Fruit fly (Drosophila melanogaster) whole organism, embryonic: ENCODE data around the gene Scgalpha.

Experiments used
- Aef1 ChIP-seq: fragments of 200-800 bp; sonication (Bioruptor generic); IDR thresholded peaks from 3 replicates; pipeline ENCODE4 v1.3.6; 2022; ENCODE audit warnings: missing biosample characterization, missing genetic modification characterization
- CG10147 ChIP-seq: fragments of 200-800 bp; sonication (Bioruptor generic); optimal IDR thresholded peaks from 2 replicates; lab custom pipeline; 2019; ENCODE audit warnings: missing biosample characterization, mild to moderate bottlenecking, missing genetic modification characterization, moderate library complexity
- CG1024 ChIP-seq: fragments of 200-800 bp; sonication (Bioruptor generic); IDR thresholded peaks from 2 replicates; pipeline ENCODE4 v1.3.6; 2022; ENCODE audit warnings: missing biosample characterization, missing genetic modification characterization
- CG11247 ChIP-seq: fragments of 200-800 bp; sonication (Bioruptor generic); IDR thresholded peaks from 2 replicates; pipeline ENCODE4 v1.3.6; 2022; ENCODE audit warnings: missing biosample characterization, missing genetic modification characterization
- CG11696 ChIP-seq: fragments of 200-800 bp; sonication (Bioruptor generic); IDR thresholded peaks from 2 replicates; pipeline ENCODE4 v1.3.6; 2022; ENCODE audit warnings: missing biosample characterization, missing genetic modification characterization
- CG12071 ChIP-seq: fragments of 200-800 bp; sonication (Bioruptor generic); optimal IDR thresholded peaks from 3 replicates; lab custom pipeline; 2018; ENCODE audit warnings: missing biosample characterization, mild to moderate bottlenecking, missing genetic modification characterization
- CG12219 ChIP-seq: fragments of 200-800 bp; sonication (Bioruptor generic); optimal IDR thresholded peaks from 3 replicates; lab custom pipeline; 2018; ENCODE audit warnings: missing biosample characterization, mild to moderate bottlenecking, missing genetic modification characterization
- CG15514 ChIP-seq: fragments of 200-800 bp; sonication (Bioruptor generic); optimal IDR thresholded peaks from 3 replicates; lab custom pipeline; 2017; ENCODE audit warnings: missing biosample characterization, missing genetic modification characterization, mild to moderate bottlenecking, moderate library complexity, missing genetic modification reagents
- CG1602 ChIP-seq: fragments of 200-800 bp; sonication (Bioruptor generic); optimal IDR thresholded peaks from 3 replicates; lab custom pipeline; 2016; ENCODE audit warnings: missing biosample characterization, missing genetic modification characterization
- CG17612 ChIP-seq: fragments of 200-800 bp; sonication (Bioruptor generic); IDR thresholded peaks from 2 replicates; pipeline ENCODE4 v1.3.6; 2022; ENCODE audit warnings: missing biosample characterization, missing genetic modification characterization
- CG2199 ChIP-seq: fragments of 200-800 bp; sonication (Bioruptor generic); IDR thresholded peaks from 3 replicates; pipeline ENCODE4 v1.3.6; 2022; ENCODE audit warnings: missing biosample characterization, missing genetic modification characterization
- CG2712 ChIP-seq: fragments of 200-800 bp; optimal IDR thresholded peaks from 3 replicates; lab custom pipeline; 2019; ENCODE audit warnings: missing biosample characterization, mild to moderate bottlenecking, missing genetic modification characterization, moderate library complexity
- CG30403 ChIP-seq: fragments of 200-800 bp; sonication (Bioruptor generic); optimal IDR thresholded peaks from 3 replicates; lab custom pipeline; 2016; ENCODE audit warnings: missing biosample characterization, missing genetic modification characterization
- CG32772 ChIP-seq: fragments of 200-800 bp; sonication (Bioruptor generic); IDR thresholded peaks from 2 replicates; pipeline ENCODE4 v1.3.6; 2022; ENCODE audit warnings: missing biosample characterization, missing genetic modification characterization
- CG33213 ChIP-seq: fragments of 200-800 bp; sonication (Bioruptor generic); optimal IDR thresholded peaks from 3 replicates; lab custom pipeline; 2016; ENCODE audit warnings: missing biosample characterization, missing genetic modification characterization
- CG34376 ChIP-seq: fragments of 200-800 bp; sonication (Bioruptor generic); optimal IDR thresholded peaks from 2 replicates; lab custom pipeline; 2018; ENCODE audit warnings: missing biosample characterization, mild to moderate bottlenecking, missing genetic modification characterization
- CG4282 ChIP-seq: fragments of 200-800 bp; sonication (Bioruptor generic); optimal IDR thresholded peaks from 2 replicates; lab custom pipeline; 2016; ENCODE audit warnings: missing biosample characterization, missing genetic modification characterization
- CG6254 ChIP-seq: fragments of 200-800 bp; sonication (Bioruptor generic); optimal IDR thresholded peaks from 3 replicates; lab custom pipeline; 2017; ENCODE audit warnings: mild to moderate bottlenecking, missing biosample characterization, missing genetic modification reagents, missing genetic modification characterization
- CG6765 ChIP-seq: fragments of 200-800 bp; sonication (Bioruptor generic); optimal IDR thresholded peaks from 3 replicates; lab custom pipeline; 2017; ENCODE audit warnings: missing biosample characterization, mild to moderate bottlenecking, missing genetic modification characterization
- CG9609 ChIP-seq: fragments of 200-800 bp; sonication (Bioruptor generic); optimal IDR thresholded peaks from 3 replicates; lab custom pipeline; 2016; ENCODE audit warnings: missing biosample characterization, missing genetic modification characterization
- CG9797 ChIP-seq: fragments of 200-800 bp; sonication (Bioruptor generic); optimal IDR thresholded peaks from 3 replicates; lab custom pipeline; 2018; ENCODE audit warnings: missing biosample characterization, mild to moderate bottlenecking, missing genetic modification characterization
- CHES-1-like ChIP-seq: fragments of 200-800 bp; sonication (Bioruptor generic); optimal IDR thresholded peaks from 2 replicates; lab custom pipeline; 2016; ENCODE audit warnings: missing biosample characterization, missing genetic modification characterization
- CTCF ChIP-seq: fragments of 200-800 bp; sonication (Bioruptor generic); optimal IDR thresholded peaks from 2 replicates; lab custom pipeline; 2017; ENCODE audit warnings: missing biosample characterization, mild to moderate bottlenecking, missing genetic modification characterization, moderate library complexity
- CrebB ChIP-seq: fragments of 200-800 bp; sonication (Bioruptor generic); optimal IDR thresholded peaks from 3 replicates; lab custom pipeline; 2018; ENCODE audit warnings: missing biosample characterization, mild to moderate bottlenecking, missing genetic modification characterization
- D19A ChIP-seq: fragments of 200-800 bp; optimal IDR thresholded peaks from 3 replicates; lab custom pipeline; 2019; ENCODE audit warnings: missing biosample characterization, mild to moderate bottlenecking, missing genetic modification characterization, moderate library complexity
- Drgx ChIP-seq: fragments of 200-800 bp; sonication (Bioruptor generic); IDR thresholded peaks from 2 replicates; pipeline ENCODE4 v1.3.6; 2022; ENCODE audit warnings: missing biosample characterization, missing genetic modification characterization
- Fer1 ChIP-seq: fragments of 200-800 bp; sonication (Bioruptor generic); optimal IDR thresholded peaks from 2 replicates; lab custom pipeline; 2017; ENCODE audit warnings: missing biosample characterization, mild to moderate bottlenecking, missing genetic modification characterization
- Hr78 ChIP-seq, 2 experiments: fragments of 200-800 bp in 1 of 2; fragments of >200 bp in 1 of 2; sonication (Bioruptor generic) in 1 of 2; optimal IDR thresholded peaks; 2 replicates each; lab custom pipeline; 2017 to 2019; ENCODE audit warnings: missing biosample characterization in 2 of 2, missing genetic modification characterization in 2 of 2, mild to moderate bottlenecking in 1 of 2, moderate library complexity in 1 of 2
- Med ChIP-seq: fragments of 200-800 bp; sonication (Bioruptor generic); peaks from one replicate; lab custom pipeline; 2016; ENCODE audit warnings: missing biosample characterization, missing genetic modification characterization, mild to moderate bottlenecking, inconsistent platforms, moderate library complexity
- Mrtf ChIP-seq: fragments of 200-800 bp; sonication (Bioruptor generic); IDR thresholded peaks from 3 replicates; pipeline ENCODE4 v1.3.6; 2022; ENCODE audit warnings: missing biosample characterization, missing genetic modification characterization
- NFAT ChIP-seq: fragments of 200-800 bp; sonication (Bioruptor generic); IDR thresholded peaks from 2 replicates; pipeline ENCODE4 v1.3.6; 2022; ENCODE audit warnings: missing biosample characterization, missing genetic modification characterization
- Neu2 ChIP-seq: fragments of 200-800 bp; sonication (Bioruptor generic); optimal IDR thresholded peaks from 3 replicates; lab custom pipeline; 2016; ENCODE audit warnings: missing biosample characterization, missing genetic modification characterization, borderline replicate concordance
- Nf-YC ChIP-seq: fragments of 200-800 bp; optimal IDR thresholded peaks from 3 replicates; lab custom pipeline; 2019; ENCODE audit warnings: missing biosample characterization, mild to moderate bottlenecking, missing genetic modification characterization, moderate library complexity
- Trl ChIP-seq, 3 experiments: fragments of >200 bp in 2 of 3; fragments of 200-800 bp in 1 of 3; sonication (Bioruptor generic) in 1 of 3; optimal IDR thresholded peaks; 2 replicates in 1 of 3; 3 replicates in 2 of 3; lab custom pipeline; 2016 to 2017; ENCODE audit warnings: missing biosample characterization in 1 of 3, missing genetic modification characterization in 1 of 3
- ab ChIP-seq: fragments of 200-800 bp; sonication (Bioruptor generic); optimal IDR thresholded peaks from 2 replicates; lab custom pipeline; 2016; ENCODE audit warnings: missing biosample characterization, missing genetic modification characterization
- bcd ChIP-seq: fragments of 200-800 bp; sonication (Bioruptor generic); optimal IDR thresholded peaks from 2 replicates; lab custom pipeline; 2017; ENCODE audit warnings: missing biosample characterization, mild to moderate bottlenecking, missing genetic modification characterization
- bigmax ChIP-seq: fragments of 200-800 bp; sonication (Bioruptor generic); optimal IDR thresholded peaks from 2 replicates; lab custom pipeline; 2018; ENCODE audit warnings: missing biosample characterization, mild to moderate bottlenecking, missing genetic modification characterization
- cas ChIP-seq: fragments of 200-800 bp; sonication (Bioruptor generic); IDR thresholded peaks from 2 replicates; pipeline ENCODE4 v1.3.6; 2022; ENCODE audit warnings: missing biosample characterization, missing genetic modification characterization
- cato ChIP-seq: fragments of 200-800 bp; sonication (Bioruptor generic); optimal IDR thresholded peaks from 2 replicates; lab custom pipeline; 2016; ENCODE audit warnings: missing biosample characterization, missing genetic modification characterization, borderline replicate concordance
- chm ChIP-seq: fragments of 200-800 bp; sonication (Bioruptor generic); IDR thresholded peaks from 2 replicates; pipeline ENCODE4 v1.3.6; 2022; ENCODE audit warnings: missing biosample characterization, missing genetic modification characterization
- dmrt99B ChIP-seq: fragments of 200-800 bp; sonication (Bioruptor generic); optimal IDR thresholded peaks from 2 replicates; lab custom pipeline; 2018; ENCODE audit warnings: missing biosample characterization, mild to moderate bottlenecking, missing genetic modification characterization, moderate library complexity
- ewg ChIP-seq: fragments of 200-800 bp; sonication (Bioruptor generic); optimal IDR thresholded peaks from 3 replicates; lab custom pipeline; 2017; ENCODE audit warnings: mild to moderate bottlenecking, missing biosample characterization, missing genetic modification reagents, missing genetic modification characterization
- gce ChIP-seq: fragments of 200-800 bp; sonication (Bioruptor generic); IDR thresholded peaks from 3 replicates; pipeline ENCODE4 v1.3.6; 2022; ENCODE audit warnings: missing biosample characterization, missing genetic modification characterization
- hth ChIP-seq: fragments of >200 bp; optimal IDR thresholded peaks from 2 replicates; lab custom pipeline; 2017; ENCODE audit warnings: inconsistent platforms
- oc ChIP-seq: fragments of 200-800 bp; sonication (Bioruptor generic); optimal IDR thresholded peaks from 2 replicates; lab custom pipeline; 2018; ENCODE audit warnings: missing biosample characterization, mild to moderate bottlenecking, missing genetic modification characterization, moderate library complexity
- run ChIP-seq: fragments of 200-800 bp; sonication (Bioruptor generic); optimal IDR thresholded peaks from 3 replicates; lab custom pipeline; 2018; ENCODE audit warnings: missing biosample characterization, mild to moderate bottlenecking, missing genetic modification characterization
- stc ChIP-seq: fragments of 200-800 bp; sonication (Bioruptor generic); IDR thresholded peaks from 2 replicates; pipeline ENCODE4 v1.3.6; 2022; ENCODE audit warnings: missing biosample characterization, missing genetic modification characterization
- tna ChIP-seq: fragments of 200-800 bp; sonication (Bioruptor generic); IDR thresholded peaks from 2 replicates; pipeline ENCODE4 v1.3.6; 2022; ENCODE audit warnings: missing biosample characterization, missing genetic modification characterization; ENCODE audit not compliant: partially characterized antibody
- wor ChIP-seq: fragments of 200-800 bp; sonication (Bioruptor generic); IDR thresholded peaks from 2 replicates; pipeline ENCODE4 v1.3.6; 2022; ENCODE audit warnings: missing biosample characterization, missing genetic modification characterization
- zen2 ChIP-seq: fragments of 200-800 bp; sonication (Bioruptor generic); IDR thresholded peaks from 3 replicates; pipeline ENCODE4 v1.3.6; 2022; ENCODE audit warnings: missing biosample characterization, missing genetic modification characterization; ENCODE audit not compliant: partially characterized antibody

The Scgalpha gene

dm6 chr2L:8292159-8292887, 10.9 kb upstream of the Scgalpha start (continued):
- peak; percentile 96 for TF ChIP-seq CG34376 (GFP tag; lab: Kevin White, UChicago)
- TF ChIP-seq cas (GFP tag; lab: Robert Waterston, UW): peak; percentile 92
- TF ChIP-seq CG12219: peak; percentile 95
- peak; percentile 91 for TF ChIP-seq CG1602 (GFP tag; lab: Kevin White, UChicago)
- TF ChIP-seq CHES-1-like (GFP tag; lab: Kevin White, UChicago): peak; percentile 92
- TF ChIP-seq CrebB: peak; percentile 95
- TF ChIP-seq CG30403 (GFP tag; lab: Kevin White, UChicago): peak; percentile 96
- TF ChIP-seq CG11696 (GFP tag; lab: Robert Waterston, UW): peak; percentile 93
- peak; percentile 68 for TF ChIP-seq ab (GFP tag; lab: Kevin White, UChicago)
- peak; percentile 94 for TF ChIP-seq CG10147 (GFP tag; lab: Kevin White, UChicago)
- TF ChIP-seq cato (GFP tag; lab: Kevin White, UChicago): peak; percentile 81
- TF ChIP-seq CG9609 (GFP tag; lab: Kevin White, UChicago): peak; percentile 85
- TF ChIP-seq chm (GFP tag; lab: Robert Waterston, UW): peak; percentile 98
- TF ChIP-seq Trl (optimal IDR thresholded peaks at IDR 0.05; lab: Kevin White, UChicago): no peak
- peak; percentile 90 for TF ChIP-seq Trl (GFP tag; optimal IDR thresholded peaks at IDR 0.05; lab: Kevin White, UChicago)
- TF ChIP-seq hth: no peak
- TF ChIP-seq CG12071 (GFP tag; lab: Kevin White, UChicago): peak; percentile 93
- peak; percentile 99 for TF ChIP-seq Med
- peak; percentile 46 for TF ChIP-seq CG4282
- TF ChIP-seq CG1024: peak; percentile 89
- peak; percentile 83 for TF ChIP-seq CG33213 (GFP tag; lab: Kevin White, UChicago)
- peak; percentile 98 for TF ChIP-seq CG2712
- peak; percentile 86 for TF ChIP-seq CG15514 (GFP tag; lab: Kevin White, UChicago)
- TF ChIP-seq CG9797: peak; percentile 38
- TF ChIP-seq CG17612 (GFP tag; lab: Robert Waterston, UW): peak; percentile 91
- peak; percentile 96 for TF ChIP-seq Fer1 (GFP tag; lab: Kevin White, UChicago)
- TF ChIP-seq CG11247 (GFP tag; lab: Robert Waterston, UW): peak; percentile 97
- TF ChIP-seq gce (GFP tag; lab: Robert Waterston, UW): peak; percentile 97
- peak; percentile 98 for TF ChIP-seq stc (GFP tag; lab: Robert Waterston, UW)
- TF ChIP-seq D19A: peak; percentile 95
- peak; percentile 94 for TF ChIP-seq bcd (GFP tag; lab: Kevin White, UChicago)
- TF ChIP-seq CTCF: peak; percentile 69
- TF ChIP-seq Hr78 (GFP tag; optimal IDR thresholded peaks at IDR 0.05; lab: Kevin White, UChicago): peak in 1 of 2 experiments; percentile 95
- TF ChIP-seq CG32772 (GFP tag; lab: Robert Waterston, UW): peak; percentile 97
- TF ChIP-seq CG2199 (GFP tag; lab: Robert Waterston, UW): peak; percentile 98
- peak; percentile 97 for TF ChIP-seq dmrt99B
- peak; percentile 87 for TF ChIP-seq Nf-YC (tag; lab: Kevin White, UChicago)
- TF ChIP-seq ewg (GFP tag; lab: Kevin White, UChicago): peak; percentile 91
- TF ChIP-seq wor (GFP tag; lab: Robert Waterston, UW): peak; percentile 94
- TF ChIP-seq bigmax: peak; percentile 59
- no peak for TF ChIP-seq zen2 (GFP tag; lab: Robert Waterston, UW)
- TF ChIP-seq CG6765 (GFP tag; lab: Kevin White, UChicago): peak; percentile 91
- peak; percentile 91 for TF ChIP-seq Drgx (GFP tag; lab: Robert Waterston, UW)
- peak; percentile 16 for TF ChIP-seq Neu2 (GFP tag; lab: Kevin White, UChicago)
- peak; percentile 91 for TF ChIP-seq CG6254 (GFP tag; lab: Kevin White, UChicago)
- peak; percentile 95 for TF ChIP-seq run
- TF ChIP-seq Aef1: peak; percentile 94
- TF ChIP-seq tna (GFP tag; lab: Robert Waterston, UW): no peak
- peak; percentile 97 for TF ChIP-seq Mrtf (GFP tag; lab: Robert Waterston, UW)
- peak; percentile 99 for TF ChIP-seq oc (tag; lab: Kevin White, UChicago)
- TF ChIP-seq NFAT: peak; percentile 94
